Worm (Caenorhabditis elegans) whole organism, young adult: ENCODE results near the gene ebax-1.

Experiments used
- B0019.2 ChIP-seq: fragments of 200-800 bp; sonication (Bioruptor generic); conservative IDR thresholded peaks from 2 replicates; pipeline ENCODE4 v1.3.6; 2022; ENCODE audit warnings: missing genetic modification reagents, missing genetic modification characterization, missing compliant biosample characterization
- C17E4.6 ChIP-seq: fragments of 200-800 bp; sonication (Bioruptor generic); IDR thresholded peaks from 2 replicates; pipeline ENCODE4 v1.3.6; 2022; ENCODE audit warnings: missing genetic modification reagents, missing genetic modification characterization, missing compliant biosample characterization
- D2030.7 ChIP-seq: fragments of 200-800 bp; sonication (Bioruptor generic); IDR thresholded peaks from 2 replicates; pipeline ENCODE4 v1.3.6; 2022; ENCODE audit warnings: missing genetic modification reagents, missing genetic modification characterization, missing compliant biosample characterization
- F33H1.4 ChIP-seq: fragments of 200-800 bp; sonication (Bioruptor generic); IDR thresholded peaks from 2 replicates; pipeline ENCODE4 v1.3.6; 2022; ENCODE audit warnings: missing genetic modification reagents, missing genetic modification characterization, missing compliant biosample characterization
- F37B4.10 ChIP-seq: fragments of 200-800 bp; sonication (Bioruptor generic); IDR thresholded peaks from 2 replicates; pipeline ENCODE4 v1.3.6; 2022; ENCODE audit warnings: missing genetic modification characterization, missing compliant biosample characterization
- F52B5.7 ChIP-seq: sonication (generic microtip); optimal IDR thresholded peaks from 2 replicates; lab custom pipeline; 2016; ENCODE audit warnings: mild to moderate bottlenecking, missing genetic modification characterization, missing compliant biosample characterization
- K11D2.4 ChIP-seq: fragments of 200-800 bp; sonication (Bioruptor generic); IDR thresholded peaks from 2 replicates; pipeline ENCODE4 v1.3.6; 2022; ENCODE audit warnings: missing genetic modification reagents, missing genetic modification characterization, missing compliant biosample characterization
- T26A5.8 ChIP-seq: sonication (generic microtip); optimal IDR thresholded peaks from 2 replicates; lab custom pipeline; 2016; ENCODE audit warnings: missing genetic modification characterization, missing compliant biosample characterization
- Y95B8A.8 ChIP-seq: fragments of 200-800 bp; sonication (Bioruptor generic); IDR thresholded peaks from 2 replicates; pipeline ENCODE4 v1.3.6; 2022; ENCODE audit warnings: missing genetic modification reagents, missing genetic modification characterization, missing compliant biosample characterization
- akir-1 ChIP-seq: fragments of 200-800 bp; sonication (Bioruptor generic); optimal IDR thresholded peaks from 2 replicates; lab custom pipeline; 2018; ENCODE audit warnings: mild to moderate bottlenecking, missing genetic modification characterization, moderate library complexity, missing compliant biosample characterization
- aptf-3 ChIP-seq: fragments of 200-800 bp; sonication (Bioruptor generic); IDR thresholded peaks from 2 replicates; pipeline ENCODE4 v1.3.6; 2022; ENCODE audit warnings: missing genetic modification characterization, missing compliant biosample characterization
- attf-3 ChIP-seq: fragments of 200-800 bp; sonication (Bioruptor generic); conservative IDR thresholded peaks from 2 replicates; pipeline ENCODE4 v1.3.6; 2022; ENCODE audit warnings: missing genetic modification reagents, missing genetic modification characterization, missing compliant biosample characterization
- attf-6 ChIP-seq: fragments of 200-800 bp; sonication (Bioruptor generic); IDR thresholded peaks from 2 replicates; pipeline ENCODE4 v1.3.6; 2022; ENCODE audit warnings: missing genetic modification reagents, missing genetic modification characterization, missing compliant biosample characterization
- ccch-3 ChIP-seq: fragments of 200-800 bp; sonication (Bioruptor generic); optimal IDR thresholded peaks from 2 replicates; lab custom pipeline; 2018; ENCODE audit warnings: mild to moderate bottlenecking, missing genetic modification characterization, missing compliant biosample characterization
- cebp-1 ChIP-seq, 2 experiments: fragments of 200-800 bp in 1 of 2; sonication (Bioruptor generic) in 1 of 2; sonication (generic microtip) in 1 of 2; IDR thresholded peaks in 1 of 2; optimal IDR thresholded peaks in 1 of 2; 2 replicates each; pipeline versions ENCODE4 v1.3.6 to Lab custom; 2017 to 2022; ENCODE audit warnings: missing compliant biosample characterization in 2 of 2, missing genetic modification characterization in 2 of 2, mild to moderate bottlenecking in 1 of 2, missing genetic modification reagents in 1 of 2, moderate library complexity in 1 of 2
- ceh-40 ChIP-seq: fragments of 200-800 bp; sonication (Bioruptor generic); IDR thresholded peaks from 2 replicates; pipeline ENCODE4 v1.3.6; 2022; ENCODE audit warnings: missing genetic modification characterization, missing compliant biosample characterization
- ceh-79 ChIP-seq: sonication (generic microtip); optimal IDR thresholded peaks from 2 replicates; lab custom pipeline; 2017; ENCODE audit warnings: mild to moderate bottlenecking, missing genetic modification characterization, missing compliant biosample characterization
- dox-1 ChIP-seq: fragments of 200-800 bp; sonication (Bioruptor generic); IDR thresholded peaks from 2 replicates; pipeline ENCODE4 v1.3.6; 2022; ENCODE audit warnings: missing genetic modification reagents, missing genetic modification characterization, missing compliant biosample characterization
- efl-1 ChIP-seq: fragments of 150-350 bp; optimal IDR thresholded peaks from 2 replicates; lab custom pipeline; 2014; ENCODE audit warnings: missing biosample characterization, missing genetic modification reagents, missing genetic modification characterization
- egl-18 ChIP-seq: fragments of 200-800 bp; sonication (Bioruptor generic); IDR thresholded peaks from 2 replicates; pipeline ENCODE4 v1.3.6; 2022; ENCODE audit warnings: missing genetic modification reagents, missing genetic modification characterization, missing compliant biosample characterization
- egrh-3 ChIP-seq: fragments of 200-800 bp; sonication (Bioruptor generic); IDR thresholded peaks from 2 replicates; pipeline ENCODE4 v1.3.6; 2022; ENCODE audit warnings: missing genetic modification reagents, missing genetic modification characterization, missing compliant biosample characterization
- ekl-4 ChIP-seq: fragments of 200-800 bp; sonication (Bioruptor generic); IDR thresholded peaks from 2 replicates; pipeline ENCODE4 v1.3.6; 2022; ENCODE audit warnings: missing genetic modification reagents, missing genetic modification characterization, missing compliant biosample characterization
- gei-17 ChIP-seq: fragments of 200-800 bp; sonication (Bioruptor generic); optimal IDR thresholded peaks from 2 replicates; lab custom pipeline; 2018; ENCODE audit warnings: mild to moderate bottlenecking, missing genetic modification characterization, missing compliant biosample characterization
- hlh-26 ChIP-seq: fragments of 200-800 bp; sonication (Bioruptor generic); conservative IDR thresholded peaks from 2 replicates; pipeline ENCODE4 v1.3.6; 2022; ENCODE audit warnings: missing genetic modification reagents, missing genetic modification characterization, missing compliant biosample characterization
- hrde-1 ChIP-seq: sonication (generic microtip); optimal IDR thresholded peaks from 2 replicates; lab custom pipeline; 2016; ENCODE audit warnings: missing genetic modification characterization, mild to moderate bottlenecking, missing compliant biosample characterization, moderate library complexity, missing genotype, missing genetic modification reagents, borderline replicate concordance
- lag-1 ChIP-seq: fragments of 200-800 bp; sonication (Bioruptor generic); IDR thresholded peaks from 2 replicates; pipeline ENCODE4 v1.3.6; 2022; ENCODE audit warnings: missing genetic modification reagents, missing genetic modification characterization, missing compliant biosample characterization
- let-607 ChIP-seq, 2 experiments: fragments of 200-800 bp in 1 of 2; sonication (Bioruptor generic) in 1 of 2; sonication (generic microtip) in 1 of 2; optimal IDR thresholded peaks; 2 replicates each; lab custom pipeline; 2016 to 2018; ENCODE audit warnings: mild to moderate bottlenecking in 2 of 2, missing compliant biosample characterization in 2 of 2, missing genetic modification characterization in 2 of 2, moderate library complexity in 2 of 2, missing genotype in 1 of 2
- lin-40 ChIP-seq: sonication (generic microtip); optimal IDR thresholded peaks from 2 replicates; lab custom pipeline; 2016; ENCODE audit warnings: missing genetic modification characterization, mild to moderate bottlenecking, missing compliant biosample characterization, missing genotype, missing genetic modification reagents
- lsy-27 ChIP-seq: sonication (generic microtip); optimal IDR thresholded peaks from 2 replicates; lab custom pipeline; 2017; ENCODE audit warnings: missing genetic modification characterization, mild to moderate bottlenecking, missing compliant biosample characterization, antibody characterized with exemption, missing genotype, borderline replicate concordance; ENCODE audit not compliant: insufficient read depth
- madf-6 ChIP-seq: fragments of 200-800 bp; sonication (Bioruptor generic); IDR thresholded peaks from 2 replicates; pipeline ENCODE4 v1.3.6; 2022; ENCODE audit warnings: missing genetic modification reagents, missing genetic modification characterization, missing compliant biosample characterization
- nfya-1 ChIP-seq: sonication (generic microtip); optimal IDR thresholded peaks from 2 replicates; lab custom pipeline; 2017; ENCODE audit warnings: antibody characterized with exemption, missing compliant biosample characterization, missing genetic modification characterization, borderline replicate concordance; ENCODE audit not compliant: insufficient read depth
- nfyb-1 ChIP-seq: fragments of 200-800 bp; sonication (Bioruptor generic); IDR thresholded peaks from 2 replicates; pipeline ENCODE4 v1.3.6; 2022; ENCODE audit warnings: missing genetic modification reagents, missing genetic modification characterization, missing compliant biosample characterization
- nhr-120 ChIP-seq: fragments of 200-800 bp; sonication (Bioruptor generic); IDR thresholded peaks from 2 replicates; pipeline ENCODE4 v1.3.6; 2022; ENCODE audit warnings: missing genetic modification characterization, missing compliant biosample characterization
- nhr-27 ChIP-seq: fragments of 200-800 bp; sonication (Bioruptor generic); optimal IDR thresholded peaks from 2 replicates; lab custom pipeline; 2018; ENCODE audit warnings: mild to moderate bottlenecking, missing genetic modification characterization, moderate library complexity, missing compliant biosample characterization
- pbrm-1 ChIP-seq: fragments of 200-800 bp; sonication (Bioruptor generic); IDR thresholded peaks from 2 replicates; pipeline ENCODE4 v1.3.6; 2022; ENCODE audit warnings: missing genetic modification reagents, missing genetic modification characterization, missing compliant biosample characterization
- pha-4 ChIP-seq: fragments of 150-350 bp; sonication (generic microtip); optimal IDR thresholded peaks from 2 replicates; lab custom pipeline; 2014; ENCODE audit warnings: missing biosample characterization, missing genetic modification reagents, missing genetic modification characterization
- rec-8 ChIP-seq, 2 experiments: sonication (generic microtip); optimal IDR thresholded peaks; 2 replicates each; lab custom pipeline; 2016; ENCODE audit warnings: mild to moderate bottlenecking in 2 of 2, missing genetic modification characterization in 2 of 2, missing genetic modification reagents in 2 of 2, missing genotype in 2 of 2, missing biosample characterization in 1 of 2, missing compliant biosample characterization in 1 of 2, moderate library complexity in 1 of 2
- snpc-1.3 ChIP-seq: sonication (generic microtip); optimal IDR thresholded peaks from 2 replicates; lab custom pipeline; 2017; ENCODE audit warnings: missing genetic modification characterization, mild to moderate bottlenecking, missing compliant biosample characterization, antibody characterized with exemption, moderate library complexity, missing genotype, missing genetic modification reagents; ENCODE audit not compliant: insufficient read depth
- unc-62 ChIP-seq: fragments of 150-350 bp; optimal IDR thresholded peaks from 2 replicates; lab custom pipeline; 2014; ENCODE audit warnings: missing biosample characterization, missing genetic modification reagents, missing genetic modification characterization

The ebax-1 gene

ce11 chrIV:10252886-10253639 is 33.7 kb upstream of the ebax-1 start:
- TF ChIP-seq attf-6 (GFP tag; lab: Robert Waterston, UW) (no peak), ekl-4 (0 out of 2 replicates have a peak, but pooled peaks have one; percentile 5), cebp-1 (GFP tag; IDR thresholded peaks at IDR 0.05; lab: Robert Waterston, UW) (no peak), cebp-1 (tag; optimal IDR thresholded peaks at IDR 0.05; lab: Kevin White, UChicago) (peak; percentile 9)

DNA sequence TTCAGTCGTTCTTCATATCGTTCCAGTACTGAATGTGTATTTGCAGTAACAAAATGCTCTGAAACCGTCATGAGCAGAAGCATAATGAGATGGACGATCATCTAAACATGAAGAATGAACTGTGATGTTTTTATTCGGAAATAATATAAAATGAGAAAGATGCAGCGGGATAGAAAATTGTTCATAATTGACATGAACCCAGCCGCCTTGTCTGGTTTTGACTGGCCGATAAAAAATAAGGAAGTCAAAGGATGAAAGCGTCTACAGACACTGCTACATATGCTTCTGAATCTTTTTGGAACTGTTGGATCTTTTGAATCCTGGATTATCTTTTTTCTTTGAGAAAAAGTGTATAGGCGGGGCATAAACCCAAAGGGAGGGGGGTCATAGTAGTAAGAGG is 27.2 kb upstream of the ebax-1 start, which contains the start of gene F01G10.9:
F01G10.9 (minus strand) TSS at position 101 of the 400 bp plus-strand sequence.
- TF ChIP-seq cebp-1 (GFP tag; IDR thresholded peaks at IDR 0.05; lab: Robert Waterston, UW) (no peak), cebp-1 (tag; optimal IDR thresholded peaks at IDR 0.05; lab: Kevin White, UChicago) (no peak), efl-1 (GFP tag; lab: Kevin White, UChicago) (no peak), ekl-4 (no peak), egl-18 (no peak), attf-3 (no peak), pha-4 (tag; lab: Kevin White, UChicago) (no peak), F52B5.7 (tag; lab: Kevin White, UChicago) (no peak), hrde-1 (tag; lab: Kevin White, UChicago) (no peak), ceh-40 (GFP tag; lab: Robert Waterston, UW) (no peak), F33H1.4 (no peak), C17E4.6 (GFP tag; lab: Robert Waterston, UW) (no peak), gei-17 (no peak), rec-8 (tag; optimal IDR thresholded peaks at IDR 0.05; lab: Kevin White, UChicago) (no peak), let-607 (tag; optimal IDR thresholded peaks at IDR 0.05; lab: Kevin White, UChicago) (no peak), nhr-120 (GFP tag; lab: Robert Waterston, UW) (no peak), lin-40 (tag; lab: Kevin White, UChicago) (no peak)

- TF ChIP-seq ccch-3 (no peak), nfya-1 (tag; lab: Kevin White, UChicago) (no peak), nfyb-1 (GFP tag; lab: Robert Waterston, UW) (no peak), rec-8 (tag; optimal IDR thresholded peaks at IDR 0.05; lab: Kevin White, UChicago) (no peak), T26A5.8 (tag; lab: Kevin White, UChicago) (no peak), D2030.7 (GFP tag; lab: Robert Waterston, UW) (no peak), lsy-27 (no peak), ceh-79 (tag; lab: Kevin White, UChicago) (no peak), nhr-27 (tag; lab: Kevin White, UChicago) (no peak), akir-1 (no peak), efl-1 (GFP tag; lab: Kevin White, UChicago) (no peak), hlh-26 (GFP tag; lab: Robert Waterston, UW) (no peak), unc-62 (no peak), K11D2.4 (GFP tag; lab: Robert Waterston, UW) (no peak), snpc-1.3 (no peak)
Observed at ce11 chrIV:10261061-10261460, 25.7 kb upstream of the ebax-1 start.

DNA sequence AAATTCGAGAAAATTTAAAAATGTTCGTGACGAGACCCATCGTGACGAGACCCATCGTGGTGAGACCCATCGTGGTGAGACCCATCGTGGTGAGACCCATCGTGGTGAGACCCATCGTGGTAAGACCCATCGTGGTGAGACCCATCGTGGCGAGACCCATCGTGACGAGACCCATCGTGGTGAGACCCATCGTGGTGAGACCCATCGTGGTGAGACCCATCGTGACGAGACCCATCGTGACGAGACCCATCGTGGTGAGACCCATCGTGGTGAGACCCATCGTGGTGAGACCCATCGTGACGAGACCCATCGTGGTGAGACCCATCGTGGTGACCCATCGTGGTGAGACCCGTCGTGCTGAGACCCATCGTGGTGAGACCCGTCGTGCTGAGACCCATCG is 23.9 kb upstream of the ebax-1 start:
- TF ChIP-seq madf-6 (GFP tag; lab: Robert Waterston, UW): 0 out of 2 replicates have a peak, but pooled peaks have one; percentile 33
- 0 out of 2 replicates have a peak, but pooled peaks have one; percentile 8 for TF ChIP-seq lag-1 (GFP tag; lab: Robert Waterston, UW)
- TF ChIP-seq egrh-3 (GFP tag; lab: Robert Waterston, UW): peak; percentile 83
- TF ChIP-seq dox-1: 0 out of 2 replicates have a peak, but pooled peaks have one; percentile 40
- TF ChIP-seq D2030.7 (GFP tag; lab: Robert Waterston, UW): 0 out of 2 replicates have a peak, but pooled peaks have one; percentile 37
- TF ChIP-seq F33H1.4: peak; percentile 63
- TF ChIP-seq pbrm-1 (GFP tag; lab: Robert Waterston, UW): peak; percentile 52; the same call in 1 of the 2 replicates
- TF ChIP-seq B0019.2 (GFP tag; lab: Robert Waterston, UW): peak; percentile 4; the same call in 1 of the 2 replicates
- 0 out of 2 replicates have a peak, but pooled peaks have one; percentile 36 for TF ChIP-seq aptf-3 (GFP tag; lab: Robert Waterston, UW)
- TF ChIP-seq egl-18: 0 out of 2 replicates have a peak, but pooled peaks have one; percentile 15
- 0 out of 2 replicates have a peak, but pooled peaks have one; percentile 59 for TF ChIP-seq Y95B8A.8 (GFP tag; lab: Robert Waterston, UW)
- TF ChIP-seq F37B4.10 (GFP tag; lab: Robert Waterston, UW): 0 out of 2 replicates have a peak, but pooled peaks have one; percentile 85
- TF ChIP-seq, all 124 proteins: peak for 12; not testable (repeated sequence) for 112
